Fruit fly (Drosophila melanogaster): ENCODE data around the gene KrT95D.

Gene KrT95D

DNA sequence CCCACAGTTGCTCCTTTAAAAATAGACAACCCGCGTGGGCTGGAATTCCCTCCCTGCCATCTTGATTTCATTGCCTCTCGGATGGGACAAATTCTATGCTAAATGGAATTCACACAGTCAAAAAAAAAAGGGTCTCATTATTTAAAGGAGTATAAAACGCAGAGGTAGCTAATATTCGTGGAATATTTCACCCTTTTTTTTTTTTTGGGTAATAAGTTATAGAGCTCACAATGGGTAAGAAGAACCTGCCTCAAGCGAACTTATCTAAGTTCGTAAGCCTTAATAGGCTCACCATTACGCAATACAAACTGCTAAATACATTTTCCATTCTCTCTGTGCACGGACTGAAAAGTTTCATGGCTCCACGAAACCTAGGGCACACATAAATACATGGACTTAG lies 42.1 kb upstream of the KrT95D start (continued):
- TF ChIP-seq CG15479 (GFP tag; optimal IDR thresholded peaks at IDR 0.05) (no peak), CG4282 (GFP tag; optimal IDR thresholded peaks at IDR 0.05) (no peak), CG9797 (GFP tag; optimal IDR thresholded peaks at IDR 0.05) (no peak), Opbp (GFP tag; IDR thresholded peaks at IDR 0.05; ENCODE audit: partially characterized antibody) (no peak), CG10431 (GFP tag; optimal IDR thresholded peaks at IDR 0.05) (no peak), Hmr (GFP tag; optimal IDR thresholded peaks at IDR 0.05) (peak; percentile 48), trh (GFP tag; optimal IDR thresholded peaks at IDR 0.05) (no peak), CG17359 (tag; optimal IDR thresholded peaks at IDR 0.05) (no peak), gro (GFP tag; optimal IDR thresholded peaks at IDR 0.05) (no peak), H2.0 (GFP tag; IDR thresholded peaks at IDR 0.05) (no peak), lilli (GFP tag; optimal IDR thresholded peaks at IDR 0.05) (peak; percentile 30), salm (tag; optimal IDR thresholded peaks at IDR 0.05) (no peak), CG18619 (GFP tag; optimal IDR thresholded peaks at IDR 0.05) (no peak), BtbVII (GFP tag; optimal IDR thresholded peaks at IDR 0.05) (peak; percentile 51), Atf3 (GFP tag; optimal IDR thresholded peaks at IDR 0.05) (no peak), ind (GFP tag; optimal IDR thresholded peaks at IDR 0.05) (peak; percentile 0), CG17385 (GFP tag; optimal IDR thresholded peaks at IDR 0.05) (no peak), Pdp1 (GFP tag; optimal IDR thresholded peaks at IDR 0.05) (peak in 1 of 2 experiments; percentile 13), NK7.1 (GFP tag; optimal IDR thresholded peaks at IDR 0.05) (no peak), Dip3 (GFP tag; optimal IDR thresholded peaks at IDR 0.05) (no peak), gcm (GFP tag; optimal IDR thresholded peaks at IDR 0.05) (no peak), Nf-YA (GFP tag; IDR thresholded peaks at IDR 0.05) (no peak), CG13296 (GFP tag; optimal IDR thresholded peaks at IDR 0.05) (no peak), CG18764 (GFP tag; optimal IDR thresholded peaks at IDR 0.05) (no peak), fd3F (GFP tag; optimal IDR thresholded peaks at IDR 0.05) (no peak), CG6175 (GFP tag; IDR thresholded peaks at IDR 0.05) (no peak), twi (tag; optimal IDR thresholded peaks at IDR 0.05) (no peak), HmgD (GFP tag; optimal IDR thresholded peaks at IDR 0.05) (no peak), CG15073 (GFP tag; optimal IDR thresholded peaks at IDR 0.05) (no peak), tap (tag; optimal IDR thresholded peaks at IDR 0.05) (no peak), zen2 (GFP tag; IDR thresholded peaks at IDR 0.05; ENCODE audit: partially characterized antibody) (no peak), lmd (GFP tag; IDR thresholded peaks at IDR 0.05) (no peak), CG4854 (GFP tag; optimal IDR thresholded peaks at IDR 0.05) (no peak), Dll (GFP tag; IDR thresholded peaks at IDR 0.05; ENCODE audit: partially characterized antibody) (no peak), NC2β (GFP tag; optimal IDR thresholded peaks at IDR 0.05) (no peak), CG6272 (GFP tag; IDR thresholded peaks at IDR 0.05) (no peak), CG9932 (GFP tag; IDR thresholded peaks at IDR 0.05) (0 out of 2 replicates have a peak, but pooled peaks have one; percentile 10), gsb (GFP tag; IDR thresholded peaks at IDR 0.05) (no peak), lola (GFP tag; optimal IDR thresholded peaks at IDR 0.05) (no peak), her (GFP tag; optimal IDR thresholded peaks at IDR 0.05) (no peak), CG10366 (GFP tag; IDR thresholded peaks at IDR 0.05) (no peak), sima (GFP tag; optimal IDR thresholded peaks at IDR 0.05) (no peak), CG16863 (GFP tag; optimal IDR thresholded peaks at IDR 0.05) (no peak), tll (GFP tag; optimal IDR thresholded peaks at IDR 0.05) (no peak), Elba2 (GFP tag; optimal IDR thresholded peaks at IDR 0.05) (no peak), zen (tag; optimal IDR thresholded peaks at IDR 0.05) (no peak), CG12659 (GFP tag; optimal IDR thresholded peaks at IDR 0.05) (no peak), sob (GFP tag; IDR thresholded peaks at IDR 0.05) (no peak), kay (GFP tag; optimal IDR thresholded peaks at IDR 0.05) (no peak), Myb (GFP tag; optimal IDR thresholded peaks at IDR 0.05) (no peak), fru (optimal IDR thresholded peaks at IDR 0.05) (no peak), CG7928 (GFP tag; optimal IDR thresholded peaks at IDR 0.05) (no peak)

All from whole organism, embryonic.